Fruit fly (Drosophila melanogaster): Measurements from ENCODE around the gene CG11035.
A peak's percentile ranks its signal among the peaks of the same experiment; 100 is the strongest.

CG11035 gene

dm6 chr3R:8072635-8073034 lies 39.8 kb upstream of the CG11035 start (continued):
- TF ChIP-seq CG7556 (GFP tag; optimal IDR thresholded peaks at IDR 0.05) (peak; percentile 34), CG17328 (GFP tag; IDR thresholded peaks at IDR 0.05) (no peak), CG6854 (GFP tag; optimal IDR thresholded peaks at IDR 0.05) (no peak), Trl (optimal IDR thresholded peaks at IDR 0.05) (no peak), Trl (GFP tag; optimal IDR thresholded peaks at IDR 0.05) (no peak), E2f1 (GFP tag; IDR thresholded peaks at IDR 0.05) (no peak), tup (GFP tag; optimal IDR thresholded peaks at IDR 0.05) (no peak), CG2129 (GFP tag; IDR thresholded peaks at IDR 0.05; ENCODE audit: partially characterized antibody) (no peak), shn (GFP tag; optimal IDR thresholded peaks at IDR 0.05) (no peak), tll (GFP tag; optimal IDR thresholded peaks at IDR 0.05) (no peak), CG12219 (GFP tag; optimal IDR thresholded peaks at IDR 0.05) (no peak), zfh1 (GFP tag; IDR thresholded peaks at IDR 0.05) (0 out of 3 replicates have a peak, but pooled peaks have one; percentile 38), CG11085 (GFP tag; IDR thresholded peaks at IDR 0.05) (peak; percentile 7; the same call in 1 of the 2 replicates), C15 (GFP tag; IDR thresholded peaks at IDR 0.05) (no peak), kni (GFP tag; optimal IDR thresholded peaks at IDR 0.05) (no peak), Usf (GFP tag; optimal IDR thresholded peaks at IDR 0.05) (no peak), CG4404 (GFP tag; IDR thresholded peaks at IDR 0.05) (peak; percentile 10; the same call in 1 of the 2 replicates), slou (GFP tag; optimal IDR thresholded peaks at IDR 0.05) (no peak), grau (tag; optimal IDR thresholded peaks at IDR 0.05) (peak; percentile 38), CG32772 (GFP tag; IDR thresholded peaks at IDR 0.05) (no peak), CG1647 (GFP tag; optimal IDR thresholded peaks at IDR 0.05) (no peak), gsb-n (tag; optimal IDR thresholded peaks at IDR 0.05) (no peak), CG18599 (GFP tag; optimal IDR thresholded peaks at IDR 0.05) (peak; percentile 73), gt (GFP tag; IDR thresholded peaks at IDR 0.05) (no peak), Nf-YA (GFP tag; IDR thresholded peaks at IDR 0.05) (no peak), tio (GFP tag; optimal IDR thresholded peaks at IDR 0.05) (peak; percentile 20), mld (GFP tag; IDR thresholded peaks at IDR 0.05; ENCODE audit: partially characterized antibody) (no peak), nau (GFP tag; optimal IDR thresholded peaks at IDR 0.05) (no peak), CG1832 (GFP tag; optimal IDR thresholded peaks at IDR 0.05) (no peak), Jarid2 (GFP tag; optimal IDR thresholded peaks at IDR 0.05) (no peak), btn (GFP tag; optimal IDR thresholded peaks at IDR 0.05) (no peak), hbn (GFP tag; IDR thresholded peaks at IDR 0.05; ENCODE audit: partially characterized antibody) (no peak), grn (GFP tag; optimal IDR thresholded peaks at IDR 0.05) (no peak), az2 (GFP tag; optimal IDR thresholded peaks at IDR 0.05) (peak; percentile 2), pfk (GFP tag; optimal IDR thresholded peaks at IDR 0.05) (no peak), Doc3 (GFP tag; IDR thresholded peaks at IDR 0.05; ENCODE audit: partially characterized antibody) (no peak), CG10959 (GFP tag; IDR thresholded peaks at IDR 0.05) (no peak), nom (GFP tag; optimal IDR thresholded peaks at IDR 0.05) (no peak), sens (GFP tag) (peak; percentile 86), CG30020 (tag; optimal IDR thresholded peaks at IDR 0.05) (no peak), tna (GFP tag; IDR thresholded peaks at IDR 0.05; ENCODE audit: partially characterized antibody) (no peak), ase (GFP tag; IDR thresholded peaks at IDR 0.05) (no peak), lola (GFP tag; optimal IDR thresholded peaks at IDR 0.05) (no peak), sug (tag; optimal IDR thresholded peaks at IDR 0.05) (no peak), MESR4 (GFP tag; optimal IDR thresholded peaks at IDR 0.05) (no peak), Oli (tag; optimal IDR thresholded peaks at IDR 0.05) (peak; percentile 40), ind (GFP tag; optimal IDR thresholded peaks at IDR 0.05) (peak; percentile 39), CG43689 (GFP tag; IDR thresholded peaks at IDR 0.05) (no peak), CG17612 (GFP tag; IDR thresholded peaks at IDR 0.05) (no peak), CG10654 (GFP tag; optimal IDR thresholded peaks at IDR 0.05) (no peak), croc (GFP tag; conservative IDR thresholded peaks at IDR 0.05) (no peak)
